Fruit fly (Drosophila melanogaster) Kc167 (cell line): Measurements from ENCODE around the gene SerRS.

ENCODE experiments used
- Myc ChIP-seq: fragments of >200 bp; optimal IDR thresholded peaks from 2 replicates; lab custom pipeline; 2017; ENCODE audit warnings: missing external identifiers
- Sin3A ChIP-seq: fragments of >200 bp; optimal IDR thresholded peaks from 2 replicates; lab custom pipeline; 2018; ENCODE audit warnings: missing external identifiers
- h ChIP-seq: fragments of >200 bp; optimal IDR thresholded peaks from 3 replicates; lab custom pipeline; 2018; ENCODE audit warnings: missing external identifiers
- insv ChIP-seq: fragments of >200 bp; optimal IDR thresholded peaks from 3 replicates; lab custom pipeline; 2018; ENCODE audit warnings: missing external identifiers
- psq ChIP-seq: fragments of >200 bp; optimal IDR thresholded peaks from 2 replicates; lab custom pipeline; 2017; ENCODE audit warnings: missing external identifiers
- ttk ChIP-seq: sonication (Bioruptor generic); optimal IDR thresholded peaks from 2 replicates; lab custom pipeline; 2017; ENCODE audit warnings: missing external identifiers

Gene SerRS

DNA sequence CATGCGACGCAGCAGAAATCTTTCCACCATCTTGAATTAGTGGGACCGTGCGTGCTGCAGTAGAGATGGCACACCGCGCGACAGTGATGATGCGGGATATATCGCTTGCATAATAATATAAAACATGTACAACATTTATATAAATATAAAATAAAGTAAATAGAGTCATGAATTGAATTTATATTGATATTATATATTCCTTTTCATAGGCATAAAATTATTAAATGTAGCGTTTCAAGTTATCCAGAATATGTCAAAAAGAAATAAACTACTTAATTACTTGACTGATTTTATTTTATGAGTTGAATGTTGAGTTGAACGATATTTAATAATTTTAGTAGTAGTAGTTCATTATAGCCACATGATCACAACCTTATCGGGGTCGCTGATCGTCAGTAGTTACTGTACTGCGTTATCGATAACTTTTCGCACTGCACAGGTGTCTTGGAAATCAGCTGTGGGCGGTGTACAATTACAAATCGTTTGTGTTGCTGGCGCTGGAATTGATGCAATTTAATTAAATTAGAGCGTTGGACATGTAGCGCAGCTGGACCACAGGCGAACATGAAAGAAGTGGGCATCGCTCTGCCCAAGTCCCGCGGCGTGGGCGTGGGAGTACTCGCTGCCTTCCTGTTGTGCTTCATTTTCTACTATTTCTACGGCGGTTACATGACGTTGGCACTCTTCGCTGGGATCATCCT, 49.4 kb downstream of the SerRS start, which contains the start of the genes Chd1 and Bem46:
Gene Chd1 (minus strand): TSS at position 43 of the 701 bp plus-strand sequence.
Gene Bem46 (plus strand): TSS at position 436 of the 701 bp plus-strand sequence.
- TF ChIP-seq Sin3A (lab: Kevin White, UChicago) (no peak), h (lab: Kevin White, UChicago) (no peak), Myc (no peak), insv (lab: Kevin White, UChicago) (no peak), ttk (lab: Kevin White, UChicago) (no peak), psq (lab: Kevin White, UChicago) (no peak)

DNA sequence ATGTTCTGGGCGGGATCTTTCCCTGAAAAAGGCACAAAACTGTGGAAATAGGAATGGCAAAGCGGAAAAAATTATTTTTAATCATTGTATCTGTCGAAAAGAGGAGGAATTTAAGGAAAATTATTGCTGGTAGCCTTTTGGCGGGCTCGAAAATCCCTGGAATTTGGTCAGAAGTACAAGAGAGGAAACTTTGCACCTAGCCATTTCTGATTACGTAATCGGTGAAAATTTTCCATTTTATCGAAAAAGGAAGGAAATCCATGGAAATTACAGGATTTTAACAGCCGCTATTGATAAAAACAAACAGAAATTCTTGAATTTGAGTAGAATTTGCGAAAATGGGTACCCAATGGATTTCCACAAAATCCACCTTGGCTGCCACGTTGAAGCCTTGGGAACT, 50.4 kb downstream of the SerRS start:
- TF ChIP-seq psq (lab: Kevin White, UChicago) (no peak), ttk (lab: Kevin White, UChicago) (no peak), Sin3A (lab: Kevin White, UChicago) (no peak), Myc (no peak), insv (lab: Kevin White, UChicago) (no peak), h (lab: Kevin White, UChicago) (no peak)
